Worm (Caenorhabditis elegans) whole organism, late embryonic: ENCODE results near the gene cpr-2.

ENCODE experiments used
- C08G9.2 ChIP-seq: sonication (generic microtip); optimal IDR thresholded peaks from 2 replicates; lab custom pipeline; 2016; ENCODE audit warnings: mild to moderate bottlenecking, missing genetic modification characterization, moderate library complexity, missing compliant biosample characterization
- C38D4.7 ChIP-seq: fragments of 200-800 bp; sonication (Bioruptor generic); optimal IDR thresholded peaks from 2 replicates; lab custom pipeline; 2018; ENCODE audit warnings: mild to moderate bottlenecking, missing genetic modification characterization, moderate library complexity, missing compliant biosample characterization
- F13H6.1 ChIP-seq: sonication (generic microtip); optimal IDR thresholded peaks from 2 replicates; lab custom pipeline; 2016; ENCODE audit warnings: missing genetic modification characterization, missing compliant biosample characterization
- K09A11.1 ChIP-seq: sonication (generic microtip); optimal IDR thresholded peaks from 2 replicates; lab custom pipeline; 2017; ENCODE audit warnings: antibody characterized with exemption, mild to moderate bottlenecking, missing genetic modification characterization, missing compliant biosample characterization; ENCODE audit not compliant: insufficient read depth
- T23F11.4 ChIP-seq: fragments of 200-800 bp; sonication (Bioruptor generic); optimal IDR thresholded peaks from 2 replicates; lab custom pipeline; 2018; ENCODE audit warnings: mild to moderate bottlenecking, missing genetic modification characterization, missing compliant biosample characterization
- Y22D7AL.16 ChIP-seq: sonication (generic microtip); optimal IDR thresholded peaks from 2 replicates; lab custom pipeline; 2016; ENCODE audit warnings: missing genetic modification characterization, missing compliant biosample characterization
- ama-1 ChIP-seq: fragments of 150-350 bp; optimal IDR thresholded peaks from 2 replicates; lab custom pipeline; 2014
- ceh-18 ChIP-seq: sonication (generic microtip); optimal IDR thresholded peaks from 2 replicates; lab custom pipeline; 2016; ENCODE audit warnings: missing genetic modification characterization, missing compliant biosample characterization
- ceh-30 ChIP-seq: fragments of 150-350 bp; optimal IDR thresholded peaks from 2 replicates; lab custom pipeline; 2014; ENCODE audit warnings: missing biosample characterization, missing genetic modification characterization
- ceh-31 ChIP-seq: sonication (generic microtip); optimal IDR thresholded peaks from 2 replicates; lab custom pipeline; 2016; ENCODE audit warnings: missing genetic modification characterization, missing compliant biosample characterization
- ceh-45 ChIP-seq: fragments of 200-800 bp; sonication (Bioruptor generic); IDR thresholded peaks from 2 replicates; pipeline ENCODE4 v1.3.6; 2022; ENCODE audit warnings: missing genetic modification reagents, missing genetic modification characterization, missing compliant biosample characterization
- che-1 ChIP-seq: sonication (generic microtip); optimal IDR thresholded peaks from 2 replicates; lab custom pipeline; 2016; ENCODE audit warnings: mild to moderate bottlenecking, missing genetic modification characterization, missing compliant biosample characterization
- dmd-4 ChIP-seq: sonication (generic microtip); optimal IDR thresholded peaks from 2 replicates; lab custom pipeline; 2016; ENCODE audit warnings: borderline replicate concordance, missing genetic modification characterization, missing compliant biosample characterization
- elt-2 ChIP-seq: sonication (generic microtip); optimal IDR thresholded peaks from 2 replicates; lab custom pipeline; 2016; ENCODE audit warnings: missing genetic modification reagents, missing genetic modification characterization, missing compliant biosample characterization
- ets-4 ChIP-seq: sonication (generic microtip); optimal IDR thresholded peaks from 2 replicates; lab custom pipeline; 2016; ENCODE audit warnings: missing genetic modification characterization, missing compliant biosample characterization
- eyg-1 ChIP-seq: sonication (generic microtip); optimal IDR thresholded peaks from 2 replicates; lab custom pipeline; 2016; ENCODE audit warnings: missing genotype, missing genetic modification characterization, missing compliant biosample characterization
- fax-1 ChIP-seq: sonication (generic microtip); optimal IDR thresholded peaks from 2 replicates; lab custom pipeline; 2016; ENCODE audit warnings: missing genotype, missing genetic modification characterization, missing compliant biosample characterization
- gmeb-2 ChIP-seq: sonication (generic microtip); optimal IDR thresholded peaks from 2 replicates; lab custom pipeline; 2016; ENCODE audit warnings: missing genetic modification characterization, inconsistent platforms, missing compliant biosample characterization
- lim-6 ChIP-seq: sonication (generic microtip); optimal IDR thresholded peaks from 2 replicates; lab custom pipeline; 2016; ENCODE audit warnings: missing genetic modification characterization, missing compliant biosample characterization
- lin-11 ChIP-seq: fragments of 200-800 bp; sonication (Bioruptor generic); optimal IDR thresholded peaks from 2 replicates; lab custom pipeline; 2018; ENCODE audit warnings: mild to moderate bottlenecking, missing genetic modification characterization, missing compliant biosample characterization
- madf-2 ChIP-seq: sonication (generic microtip); optimal IDR thresholded peaks from 2 replicates; lab custom pipeline; 2017; ENCODE audit warnings: missing genetic modification characterization, missing compliant biosample characterization
- nfya-1 ChIP-seq: sonication (generic microtip); optimal IDR thresholded peaks from 2 replicates; lab custom pipeline; 2017; ENCODE audit warnings: missing genetic modification characterization, mild to moderate bottlenecking, missing compliant biosample characterization, antibody characterized with exemption, moderate library complexity
- nhr-232 ChIP-seq: sonication (generic microtip); optimal IDR thresholded peaks from 2 replicates; lab custom pipeline; 2016; ENCODE audit warnings: missing genetic modification characterization, missing compliant biosample characterization
- pat-9 ChIP-seq: fragments of 200-800 bp; sonication (Bioruptor generic); optimal IDR thresholded peaks from 2 replicates; lab custom pipeline; 2018; ENCODE audit warnings: mild to moderate bottlenecking, missing genetic modification characterization, moderate library complexity, missing compliant biosample characterization
- pax-1 ChIP-seq: fragments of 150-350 bp; optimal IDR thresholded peaks from 2 replicates; lab custom pipeline; 2014; ENCODE audit warnings: missing biosample characterization, missing genetic modification characterization
- pha-2 ChIP-seq: sonication (generic microtip); optimal IDR thresholded peaks from 2 replicates; lab custom pipeline; 2017; ENCODE audit warnings: mild to moderate bottlenecking, missing genetic modification characterization, missing compliant biosample characterization
- rnt-1 ChIP-seq: sonication (generic microtip); optimal IDR thresholded peaks from 2 replicates; lab custom pipeline; 2016; ENCODE audit warnings: missing genetic modification characterization, missing compliant biosample characterization
- sdc-2 ChIP-seq: sonication (generic microtip); optimal IDR thresholded peaks from 2 replicates; lab custom pipeline; 2016; ENCODE audit warnings: missing genotype, missing genetic modification characterization, missing compliant biosample characterization
- sox-2 ChIP-seq: fragments of 200-800 bp; sonication (Bioruptor generic); IDR thresholded peaks from 2 replicates; pipeline ENCODE4 v1.3.6; 2022; ENCODE audit warnings: missing genetic modification reagents, missing genetic modification characterization, missing compliant biosample characterization
- sox-4 ChIP-seq: sonication (generic microtip); optimal IDR thresholded peaks from 2 replicates; lab custom pipeline; 2017; ENCODE audit warnings: mild to moderate bottlenecking, missing genetic modification characterization, inconsistent platforms, missing compliant biosample characterization
- tbx-7 ChIP-seq: sonication (generic microtip); optimal IDR thresholded peaks from 2 replicates; lab custom pipeline; 2016; ENCODE audit warnings: missing genotype, missing genetic modification characterization, missing compliant biosample characterization
- ttx-3 ChIP-seq: sonication (generic microtip); optimal IDR thresholded peaks from 2 replicates; lab custom pipeline; 2016; ENCODE audit warnings: missing genetic modification reagents, missing genetic modification characterization, missing compliant biosample characterization
- unc-3 ChIP-seq, 2 experiments: fragments of 200-800 bp in 1 of 2; sonication (Bioruptor generic) in 1 of 2; sonication (generic microtip) in 1 of 2; conservative IDR thresholded peaks in 1 of 2; optimal IDR thresholded peaks in 1 of 2; 2 replicates each; pipeline versions ENCODE4 v1.3.6 to Lab custom; 2016 to 2022; ENCODE audit warnings: missing compliant biosample characterization in 2 of 2, missing genetic modification characterization in 2 of 2, missing genetic modification reagents in 1 of 2
- unc-86 ChIP-seq: sonication (generic microtip); optimal IDR thresholded peaks from 2 replicates; lab custom pipeline; 2016; ENCODE audit warnings: missing genetic modification characterization, missing compliant biosample characterization
- ztf-16 ChIP-seq: sonication (generic microtip); optimal IDR thresholded peaks from 2 replicates; lab custom pipeline; 2017; ENCODE audit warnings: missing genetic modification characterization, missing compliant biosample characterization

cpr-2 gene

ce11 chrV:16534000-16534399 is at the start of gene cpr-2:
TSS of gene cpr-2 (minus strand) at chrV:16534100.
- no peak for TF ChIP-seq tbx-7 (tag; lab: Kevin White, UChicago)
- TF ChIP-seq nhr-232 (tag; lab: Kevin White, UChicago): no peak
- no peak for TF ChIP-seq dmd-4 (tag; lab: Kevin White, UChicago)
- TF ChIP-seq lim-6 (tag; lab: Kevin White, UChicago): no peak
- TF ChIP-seq ceh-18 (tag; lab: Kevin White, UChicago): no peak
- TF ChIP-seq nfya-1 (tag; lab: Kevin White, UChicago): no peak
- no peak for TF ChIP-seq T23F11.4 (GFP tag; lab: Kevin White, UChicago)
- TF ChIP-seq sox-2: no peak

- TF ChIP-seq ama-1 (lab: Kevin White, UChicago) (no peak), gmeb-2 (tag; lab: Kevin White, UChicago) (no peak), pha-2 (no peak), Y22D7AL.16 (tag; lab: Kevin White, UChicago) (no peak), elt-2 (tag; lab: Kevin White, UChicago) (no peak)
Observed at ce11 chrV:16582973-16583372, 49.1 kb upstream of the cpr-2 start, which contains the start of gene str-150. TSS of gene str-150 (plus strand) at chrV:16583273.

- TF ChIP-seq nfya-1 (tag; lab: Kevin White, UChicago): no peak
- TF ChIP-seq unc-3 (GFP tag; conservative IDR thresholded peaks at IDR 0.05; lab: Robert Waterston, UW): no peak
- no peak for TF ChIP-seq unc-3 (tag; optimal IDR thresholded peaks at IDR 0.05; lab: Kevin White, UChicago)
- no peak for TF ChIP-seq ceh-30 (tag; lab: Kevin White, UChicago)
- no peak for TF ChIP-seq tbx-7 (tag; lab: Kevin White, UChicago)
- TF ChIP-seq pat-9: no peak
- no peak for TF ChIP-seq sdc-2 (tag; lab: Kevin White, UChicago)
- TF ChIP-seq madf-2 (tag; lab: Kevin White, UChicago): no peak
- no peak for TF ChIP-seq ceh-31 (tag; lab: Kevin White, UChicago)
- TF ChIP-seq lim-6 (tag; lab: Kevin White, UChicago): no peak
- no peak for TF ChIP-seq ets-4
- no peak for TF ChIP-seq pax-1 (tag; lab: Kevin White, UChicago)
- TF ChIP-seq ttx-3 (tag; lab: Kevin White, UChicago): no peak
- TF ChIP-seq ceh-18 (tag; lab: Kevin White, UChicago): no peak
- no peak for TF ChIP-seq C08G9.2
Observed at ce11 chrV:16581061-16581460, 47.2 kb upstream of the cpr-2 start.

DNA sequence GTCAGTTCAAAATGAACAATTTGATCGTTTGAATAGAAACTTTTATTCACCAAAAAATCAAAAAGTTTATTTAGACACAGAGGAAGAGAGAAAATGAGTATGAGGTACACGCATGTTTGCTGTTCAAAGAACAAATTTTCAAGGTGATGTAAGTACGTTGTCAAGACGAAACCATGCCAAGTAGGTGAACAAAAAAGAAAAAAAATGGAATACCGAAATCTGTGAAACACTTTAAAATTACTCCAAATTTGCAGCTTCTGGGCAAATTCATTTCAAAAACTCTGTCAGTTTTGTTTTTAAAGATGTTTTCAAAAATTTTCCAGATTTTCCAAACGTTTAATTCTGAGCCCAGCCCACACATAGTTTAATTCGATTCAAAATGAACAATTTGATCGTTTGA is 46.5 kb upstream of the cpr-2 start, which contains the start of gene nhr-271:
Gene nhr-271 (minus strand): TSS at position 101 of the 400 bp plus-strand sequence.
- no peak for TF ChIP-seq unc-86 (tag; lab: Kevin White, UChicago)
- TF ChIP-seq eyg-1 (tag; lab: Kevin White, UChicago): no peak

- TF ChIP-seq sdc-2 (tag; lab: Kevin White, UChicago) (no peak), C38D4.7 (GFP tag; lab: Kevin White, UChicago) (no peak), lin-11 (tag; lab: Kevin White, UChicago) (no peak), ceh-31 (tag; lab: Kevin White, UChicago) (no peak), rnt-1 (tag; lab: Kevin White, UChicago) (no peak), che-1 (tag; lab: Kevin White, UChicago) (no peak), sox-4 (tag; lab: Kevin White, UChicago) (no peak), ztf-16 (tag; lab: Kevin White, UChicago) (no peak), fax-1 (no peak)
- TF ChIP-seq, all 69 proteins: peak for 0
Observed at ce11 chrV:16575900-16576299, 42.0 kb upstream of the cpr-2 start, which contains the start of gene str-151. TSS of gene str-151 (plus strand) at chrV:16576200.

DNA sequence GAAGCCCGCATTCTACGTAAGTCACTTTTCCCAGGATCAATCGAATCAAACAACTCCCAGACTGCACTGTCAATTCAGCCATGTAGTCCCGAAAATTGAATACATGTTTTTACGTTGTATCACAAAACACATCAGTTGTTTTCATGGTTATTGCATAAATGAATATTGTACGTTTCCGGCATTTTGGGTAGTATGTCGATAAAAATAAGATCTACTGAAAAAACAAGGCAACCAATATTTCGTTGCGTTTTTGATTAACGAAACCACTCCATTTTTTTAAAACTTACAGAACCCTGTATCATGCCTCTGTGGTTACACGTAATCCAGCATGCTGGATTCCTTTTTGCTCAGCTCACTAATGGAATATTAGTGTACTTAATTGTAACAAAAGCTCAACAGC is 39.3 kb upstream of the cpr-2 start, which contains the start of gene str-149:
Gene str-149 (plus strand): TSS at position 301 of the 400 bp plus-strand sequence.
- no peak for TF ChIP-seq ets-4
- TF ChIP-seq elt-2 (tag; lab: Kevin White, UChicago): no peak
- TF ChIP-seq pha-2: no peak
- no peak for TF ChIP-seq F13H6.1 (tag; lab: Kevin White, UChicago)
- TF ChIP-seq K09A11.1 (tag; lab: Kevin White, UChicago): no peak
- TF ChIP-seq ceh-45: no peak
